Fruit fly (Drosophila melanogaster): ENCODE measurements around the gene CrebA.

dm6 chr3L:15580487-15580886, 45.3 kb downstream of the CrebA start, which contains the start of the genes mrn and CG12301:
- TF ChIP-seq crp (GFP tag; optimal IDR thresholded peaks at IDR 0.05) (peak; percentile 49 to 89), ind (GFP tag; optimal IDR thresholded peaks at IDR 0.05) (peak; percentile 75)

Measured in whole organism, embryonic.